Worm (Caenorhabditis elegans): ENCODE measurements around the gene rfip-2.
A peak's percentile ranks its signal among the peaks of the same experiment; 100 is the strongest.

The rfip-2 gene

DNA sequence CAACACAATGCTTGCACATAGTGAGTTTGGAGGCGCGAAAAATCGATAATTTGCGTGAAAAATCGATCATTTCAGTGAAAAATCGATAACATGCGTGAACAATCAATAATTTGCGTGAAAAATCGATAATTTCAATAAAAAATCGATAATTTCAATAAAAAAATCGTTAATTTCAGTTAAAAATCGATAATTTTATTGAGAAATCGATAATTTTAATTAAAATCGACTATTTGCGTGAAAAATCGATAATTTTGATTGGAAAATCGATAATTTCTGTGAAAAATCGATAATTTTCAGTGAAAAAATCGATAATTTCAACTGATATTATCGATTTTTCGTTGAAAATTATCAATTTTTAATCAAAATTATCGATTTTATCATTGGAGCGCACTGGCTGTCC is 416 bp downstream of the rfip-2 start:
- TF ChIP-seq nhr-28 (tag; optimal IDR thresholded peaks at IDR 0.05), result no peak
- peak; percentile 99 for TF ChIP-seq ceh-28 (tag; optimal IDR thresholded peaks at IDR 0.05)

DNA sequence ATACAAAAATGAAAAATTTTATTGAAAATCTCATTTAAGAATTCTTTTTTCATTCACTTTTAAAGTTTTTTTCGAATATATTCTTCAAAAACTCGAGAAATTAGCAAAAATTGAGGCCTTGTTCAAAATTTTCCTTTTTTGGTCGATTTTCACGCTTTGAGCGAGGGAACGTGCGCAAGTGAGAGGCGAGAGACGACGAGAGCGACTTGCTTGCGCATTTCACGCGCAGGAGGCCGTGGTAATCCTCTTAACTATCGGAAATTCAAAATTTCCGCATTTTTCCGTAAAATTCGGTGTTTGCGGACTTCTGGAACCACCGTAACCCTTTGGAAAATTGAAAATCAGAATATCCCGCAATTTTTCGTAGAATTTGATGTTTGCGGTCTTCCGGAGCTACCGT is 6.3 kb downstream of the rfip-2 start:
- TF ChIP-seq lin-15B (tag; optimal IDR thresholded peaks at IDR 0.05) (peak; percentile 9), daf-12 (tag; optimal IDR thresholded peaks at IDR 0.05) (no peak)

DNA sequence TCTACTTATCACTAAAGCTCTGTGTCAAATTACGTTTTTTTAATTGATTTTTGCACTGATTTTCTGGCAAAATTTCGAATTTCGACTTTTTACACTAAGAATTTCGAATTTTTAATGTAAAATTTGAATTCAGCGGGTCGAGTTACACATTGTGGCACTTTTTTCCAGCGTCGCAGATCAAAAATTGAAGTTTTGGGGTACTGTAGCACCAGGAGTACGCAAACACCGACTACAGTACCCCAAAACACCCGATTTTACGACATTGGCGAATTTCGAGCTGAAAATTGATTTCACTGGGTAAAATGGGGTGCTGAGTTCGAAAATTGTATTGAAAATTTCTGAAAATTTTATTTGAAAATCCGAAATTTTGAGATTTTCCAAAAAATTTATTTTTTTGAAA is 8.8 kb downstream of the rfip-2 start:
- no peak for TF ChIP-seq ztf-11 (tag; optimal IDR thresholded peaks at IDR 0.05)
- TF ChIP-seq elt-2 (tag; optimal IDR thresholded peaks at IDR 0.05), result peak; percentile 13
- no peak for TF ChIP-seq daf-12 (tag; optimal IDR thresholded peaks at IDR 0.05)

DNA sequence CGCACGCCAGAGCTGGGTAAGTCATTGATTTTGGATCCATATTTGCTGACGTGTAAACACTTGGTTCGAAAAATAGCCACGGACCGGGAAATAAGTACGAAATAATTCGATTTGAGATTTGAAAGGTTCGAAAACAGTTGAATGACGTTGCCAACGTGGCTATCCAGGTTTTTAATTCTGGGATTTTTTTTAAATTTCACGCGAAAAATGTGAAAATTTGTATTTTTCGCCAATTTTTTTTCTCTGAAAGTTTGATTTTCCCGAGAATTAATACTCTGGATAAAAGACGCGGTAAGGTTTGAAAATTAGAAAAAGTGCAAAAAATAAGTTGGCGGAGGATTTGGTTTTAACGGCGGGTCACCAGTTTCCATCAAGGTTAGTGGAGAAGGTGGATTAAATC is 17.2 kb downstream of the rfip-2 start, which contains the start of gene fbxc-48:
TSS of gene fbxc-48 (minus strand) at position 101 of the 400 bp plus-strand sequence.
- no peak for TF ChIP-seq lin-39 (tag; optimal IDR thresholded peaks at IDR 0.05)
- no peak for TF ChIP-seq unc-62 (GFP tag; optimal IDR thresholded peaks at IDR 0.05)
- no peak for TF ChIP-seq pqm-1 (tag; optimal IDR thresholded peaks at IDR 0.05)
- no peak for TF ChIP-seq unc-39 (tag; optimal IDR thresholded peaks at IDR 0.05)
- TF ChIP-seq egl-5 (tag; optimal IDR thresholded peaks at IDR 0.05), result no peak
- TF ChIP-seq nhr-43 (tag; optimal IDR thresholded peaks at IDR 0.05; ENCODE audit: poor library complexity, severe bottlenecking), result no peak
- TF ChIP-seq ztf-11 (tag; optimal IDR thresholded peaks at IDR 0.05), result no peak
- no peak for TF ChIP-seq nhr-76 (tag; optimal IDR thresholded peaks at IDR 0.05)
- TF ChIP-seq sea-2 (GFP tag; optimal IDR thresholded peaks at IDR 0.05), result no peak
- TF ChIP-seq nhr-237 (tag; optimal IDR thresholded peaks at IDR 0.05), result no peak
- no peak for TF ChIP-seq nhr-25 (tag; optimal IDR thresholded peaks at IDR 0.05)
- no peak for TF ChIP-seq lsy-12 (tag; optimal IDR thresholded peaks at IDR 0.05)
- TF ChIP-seq ceh-9 (tag; optimal IDR thresholded peaks at IDR 0.05), result no peak
- no peak for TF ChIP-seq skn-1 (tag; optimal IDR thresholded peaks at IDR 0.05)
- no peak for TF ChIP-seq elt-2 (tag; optimal IDR thresholded peaks at IDR 0.05)
- TF ChIP-seq nhr-67 (tag; optimal IDR thresholded peaks at IDR 0.05), result no peak
- no peak for TF ChIP-seq lin-15B (tag; optimal IDR thresholded peaks at IDR 0.05)
- TF ChIP-seq zag-1 (tag; optimal IDR thresholded peaks at IDR 0.05), result no peak

DNA sequence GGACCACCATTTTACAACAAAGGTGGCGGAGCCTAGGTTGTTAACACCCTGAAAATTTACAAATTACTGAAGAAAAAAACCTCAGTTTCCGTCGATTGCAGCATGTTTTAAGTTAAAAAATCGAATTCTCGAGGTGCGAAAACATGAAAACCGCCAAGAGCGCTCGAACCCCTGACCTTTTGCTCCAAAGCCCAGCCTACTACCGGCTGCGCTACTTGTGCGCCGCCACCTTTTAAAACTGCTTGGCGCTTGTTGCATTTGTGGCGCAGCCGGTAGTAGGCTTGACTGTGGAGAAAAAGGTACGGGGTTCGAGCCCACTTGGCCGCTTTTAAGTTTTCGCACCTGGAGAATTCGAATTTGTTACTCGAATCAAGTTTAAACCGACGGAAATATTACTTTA is 26.6 kb downstream of the rfip-2 start, which contains the start of gene snt-6:
TSS of gene snt-6 (minus strand) at position 58 of the 400 bp plus-strand sequence.
- TF ChIP-seq nhr-43 (tag; optimal IDR thresholded peaks at IDR 0.05; ENCODE audit: poor library complexity, severe bottlenecking), result no peak
- no peak for TF ChIP-seq nhr-11 (tag; optimal IDR thresholded peaks at IDR 0.05)
- TF ChIP-seq fkh-10 (GFP tag; optimal IDR thresholded peaks at IDR 0.05), result no peak
- TF ChIP-seq egl-5 (tag; optimal IDR thresholded peaks at IDR 0.05), result no peak
- no peak for TF ChIP-seq daf-12 (tag; optimal IDR thresholded peaks at IDR 0.05)
- TF ChIP-seq tbx-2 (tag; optimal IDR thresholded peaks at IDR 0.05), result no peak
- no peak for TF ChIP-seq skn-1 (tag; optimal IDR thresholded peaks at IDR 0.05)
- TF ChIP-seq nhr-12 (tag; optimal IDR thresholded peaks at IDR 0.05), result no peak
- no peak for TF ChIP-seq ztf-11 (tag; optimal IDR thresholded peaks at IDR 0.05)
- no peak for TF ChIP-seq eor-1 (tag; optimal IDR thresholded peaks at IDR 0.05)
- no peak for TF ChIP-seq mml-1 (tag; optimal IDR thresholded peaks at IDR 0.05)
- no peak for TF ChIP-seq ceh-28 (tag; optimal IDR thresholded peaks at IDR 0.05)
- no peak for TF ChIP-seq ZK546.5 (tag; optimal IDR thresholded peaks at IDR 0.05)
- TF ChIP-seq snpc-4 (tag; optimal IDR thresholded peaks at IDR 0.05), result no peak
- TF ChIP-seq unc-62 (GFP tag; optimal IDR thresholded peaks at IDR 0.05), result no peak

DNA sequence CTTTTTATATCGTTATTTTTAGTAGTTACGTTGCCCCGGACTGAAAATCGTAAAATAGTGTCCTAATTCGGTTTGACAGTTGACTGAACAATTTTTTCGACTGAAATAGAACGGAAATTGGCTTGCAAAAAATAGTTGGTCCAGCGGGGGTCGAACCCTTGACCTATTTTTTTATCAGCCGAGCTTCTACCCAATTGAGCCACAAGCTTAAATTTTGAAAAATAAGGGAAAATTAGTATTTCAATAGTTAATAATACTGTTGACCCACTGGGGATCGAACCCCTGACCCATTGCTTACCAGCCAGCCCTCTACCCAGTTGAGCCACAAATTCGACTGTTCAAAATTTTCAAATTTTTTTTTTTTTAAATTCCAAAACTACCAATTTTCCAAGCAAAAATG is 28.3 kb downstream of the rfip-2 start:
- TF ChIP-seq mdl-1 (tag; optimal IDR thresholded peaks at IDR 0.05), result no peak
- no peak for TF ChIP-seq nhr-237 (tag; optimal IDR thresholded peaks at IDR 0.05)
- TF ChIP-seq fos-1 (tag; optimal IDR thresholded peaks at IDR 0.05), result no peak
- no peak for TF ChIP-seq egl-27 (tag; optimal IDR thresholded peaks at IDR 0.05)
- TF ChIP-seq nhr-28 (tag; optimal IDR thresholded peaks at IDR 0.05), result no peak
- TF ChIP-seq nhr-11 (tag; optimal IDR thresholded peaks at IDR 0.05), result no peak

All from whole organism, L3 larva.